Worm (Caenorhabditis elegans): ENCODE results near the gene srh-23.

srh-23 gene

DNA sequence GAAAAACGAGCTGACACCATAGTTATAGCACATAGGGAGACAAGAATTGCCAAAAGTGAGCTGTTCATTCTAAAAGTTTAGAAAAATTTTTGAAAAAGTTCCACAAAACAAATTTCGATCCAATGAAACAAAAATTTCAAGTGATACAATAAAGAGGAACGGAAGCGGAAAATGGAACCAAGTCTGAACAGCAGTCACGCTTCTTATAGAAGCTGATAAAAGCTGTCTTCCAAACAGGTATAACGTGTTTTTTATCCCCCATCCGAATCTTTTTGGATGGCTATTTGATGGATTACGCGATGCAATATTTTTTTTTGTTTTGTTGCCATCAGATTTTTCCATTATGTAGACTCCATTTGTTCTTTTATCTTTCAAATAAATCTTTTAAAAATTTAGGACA is 8.6 kb upstream of the srh-23 start, which contains the start of gene H23N18.5 (continued):
- TF ChIP-seq Y5F2A.4 (GFP tag; optimal IDR thresholded peaks at IDR 0.05) = no peak

DNA sequence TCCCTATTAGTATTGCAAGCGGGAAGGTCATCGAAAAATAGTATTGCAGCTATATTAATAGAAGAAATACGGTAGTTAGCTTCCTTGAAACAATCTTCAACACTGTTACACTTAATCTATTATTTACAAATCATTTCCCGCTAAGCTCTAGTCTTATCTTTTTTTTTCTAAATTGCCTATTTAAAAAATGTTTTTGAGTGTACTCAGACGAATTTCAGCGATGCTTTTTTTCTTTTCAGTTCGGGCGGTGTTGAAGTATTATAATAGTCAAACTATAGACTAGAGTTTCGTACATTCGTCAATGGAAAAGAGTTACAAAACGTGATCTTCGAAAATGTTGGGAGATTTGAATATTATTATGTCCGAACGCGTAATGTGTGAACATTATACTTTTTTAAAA is 7.0 kb upstream of the srh-23 start:
- TF ChIP-seq zag-1 (tag; optimal IDR thresholded peaks at IDR 0.05) (no peak), nhr-42 (GFP tag; IDR thresholded peaks at IDR 0.05) (no peak), zip-2 (tag; optimal IDR thresholded peaks at IDR 0.05) (no peak), cey-2 (tag; optimal IDR thresholded peaks at IDR 0.05; ENCODE audit: borderline replicate concordance, insufficient read depth) (no peak), nhr-25 (tag; optimal IDR thresholded peaks at IDR 0.05; ENCODE audit: borderline replicate concordance, insufficient read depth) (no peak), ceh-28 (tag; optimal IDR thresholded peaks at IDR 0.05) (no peak), ceh-44 (GFP tag; IDR thresholded peaks at IDR 0.05) (no peak), ceh-62 (tag; optimal IDR thresholded peaks at IDR 0.05) (no peak), madf-9 (GFP tag; conservative IDR thresholded peaks at IDR 0.05) (no peak), tra-1 (GFP tag; IDR thresholded peaks at IDR 0.05) (no peak), F49E8.2 (tag; optimal IDR thresholded peaks at IDR 0.05; ENCODE audit: borderline replicate concordance) (no peak), lin-39 (tag; optimal IDR thresholded peaks at IDR 0.05) (no peak), lin-1 (GFP tag; IDR thresholded peaks at IDR 0.05) (no peak), nhr-48 (tag; optimal IDR thresholded peaks at IDR 0.05) (no peak), unc-39 (tag; optimal IDR thresholded peaks at IDR 0.05) (no peak), dmd-9 (GFP tag; IDR thresholded peaks at IDR 0.05) (no peak), lir-3 (tag; optimal IDR thresholded peaks at IDR 0.05) (no peak), lin-38 (GFP tag; IDR thresholded peaks at IDR 0.05) (no peak)

DNA sequence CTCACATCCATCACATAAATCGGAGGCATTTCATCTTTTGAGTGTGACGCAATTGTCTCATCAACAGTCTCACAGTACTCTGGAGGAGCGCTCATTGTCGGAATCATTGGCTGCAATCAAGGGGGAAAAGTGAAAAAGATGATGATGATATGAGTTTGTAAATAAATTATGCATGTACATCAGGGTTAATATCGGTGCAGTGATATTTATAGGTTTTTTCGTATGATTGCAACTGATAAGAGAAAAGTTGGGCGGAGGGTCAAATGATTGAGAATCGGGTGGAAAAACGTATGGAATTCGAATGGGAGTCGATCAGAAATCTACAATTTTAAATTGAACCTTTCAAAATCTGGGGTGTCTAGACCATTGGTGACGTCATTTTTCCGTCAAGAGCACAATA is 6.0 kb upstream of the srh-23 start, which contains the start of gene H23N18.6:
Gene H23N18.6, minus strand, starts transcription at position 201 of the 400 bp plus-strand sequence.
- no peak for TF ChIP-seq daf-8 (GFP tag; IDR thresholded peaks at IDR 0.05)
- TF ChIP-seq hif-1 (tag; optimal IDR thresholded peaks at IDR 0.05) = no peak
- TF ChIP-seq sdz-12 (GFP tag; optimal IDR thresholded peaks at IDR 0.05) = no peak
- TF ChIP-seq aha-1 (tag) = peak; percentile 4
- no peak for TF ChIP-seq ctbp-1 (GFP tag; IDR thresholded peaks at IDR 0.05)
- TF ChIP-seq lin-39 (tag; optimal IDR thresholded peaks at IDR 0.05) = no peak
- TF ChIP-seq zfp-2 (tag; optimal IDR thresholded peaks at IDR 0.05) = no peak
- peak; percentile 77 for TF ChIP-seq pqm-1 (tag; optimal IDR thresholded peaks at IDR 0.05)
- no peak for TF ChIP-seq nhr-11 (tag; optimal IDR thresholded peaks at IDR 0.05)
- no peak for TF ChIP-seq F10B5.3 (tag; optimal IDR thresholded peaks at IDR 0.05)
- no peak for TF ChIP-seq D1046.2 (GFP tag; IDR thresholded peaks at IDR 0.05)
- TF ChIP-seq ZK337.2 (GFP tag; IDR thresholded peaks at IDR 0.05) = no peak
- no peak for TF ChIP-seq nhr-77 (tag; optimal IDR thresholded peaks at IDR 0.05)
- TF ChIP-seq ceh-62 (tag; optimal IDR thresholded peaks at IDR 0.05) = no peak
- peak; percentile 69 for TF ChIP-seq nhr-28 (tag; optimal IDR thresholded peaks at IDR 0.05)
- peak; percentile 28 for TF ChIP-seq hlh-11 (tag; optimal IDR thresholded peaks at IDR 0.05)
- 0 out of 2 replicates have a peak, but pooled peaks have one; percentile 9 for TF ChIP-seq dmd-6 (GFP tag; IDR thresholded peaks at IDR 0.05)
- TF ChIP-seq snpc-4 (tag; optimal IDR thresholded peaks at IDR 0.05) = no peak
- TF ChIP-seq php-3 (GFP tag; IDR thresholded peaks at IDR 0.05) = peak; percentile 48; the same call in 1 of the 2 replicates
- no peak for TF ChIP-seq cey-2 (tag; optimal IDR thresholded peaks at IDR 0.05; ENCODE audit: borderline replicate concordance, insufficient read depth)

DNA sequence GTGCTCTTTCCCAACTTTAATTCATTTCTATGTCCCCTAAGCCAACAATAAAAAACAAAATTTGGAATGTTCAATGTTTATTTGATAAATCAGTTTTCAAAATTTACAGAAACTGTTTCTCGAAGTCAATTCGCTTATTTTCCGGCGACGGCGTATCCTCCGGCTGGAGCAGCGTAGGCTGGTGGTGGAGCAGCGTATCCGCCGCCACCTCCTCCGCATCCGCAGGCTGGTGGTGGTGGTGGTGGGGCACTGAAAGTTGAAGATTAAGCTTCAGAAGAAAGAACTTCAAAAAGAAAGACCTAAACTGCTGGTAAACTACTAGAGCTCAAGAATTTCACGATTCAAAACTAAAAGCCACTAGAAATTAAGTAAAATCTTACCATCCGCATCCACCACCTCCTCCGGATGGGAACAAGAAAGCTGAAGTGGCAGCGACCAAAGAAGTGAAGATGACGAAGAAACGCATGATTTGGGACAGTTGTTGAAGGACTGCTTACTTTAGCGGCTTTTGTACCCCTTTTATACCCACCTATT is 2.7 kb upstream of the srh-23 start, which contains the start of gene C02E7.7:
Gene C02E7.7, minus strand, starts transcription at position 484 of the 534 bp plus-strand sequence.
- TF ChIP-seq ceh-28 (tag; optimal IDR thresholded peaks at IDR 0.05) (no peak), hmg-1.1 (GFP tag; IDR thresholded peaks at IDR 0.05) (no peak), spr-1 (tag; optimal IDR thresholded peaks at IDR 0.05) (no peak), set-16 (GFP tag; IDR thresholded peaks at IDR 0.05) (peak; percentile 80), F10B5.3 (tag; optimal IDR thresholded peaks at IDR 0.05) (no peak), daf-16 (GFP tag; optimal IDR thresholded peaks at IDR 0.05) (no peak), daf-16 (tag; optimal IDR thresholded peaks at IDR 0.05) (no peak)
